Worm (Caenorhabditis elegans) whole organism, L4 larva: ENCODE measurements around the gene gob-1.

ENCODE experiments used
- ZK337.2 ChIP-seq: fragments of 200-800 bp; sonication (Bioruptor generic); IDR thresholded peaks from 2 replicates; pipeline ENCODE4 v1.3.6; 2022; ENCODE audit warnings: missing genetic modification reagents, missing genetic modification characterization, missing compliant biosample characterization
- ces-1 ChIP-seq: fragments of 150-350 bp; sonication (generic microtip); optimal IDR thresholded peaks from 4 replicates; lab custom pipeline; 2014; ENCODE audit warnings: missing biosample characterization, missing genetic modification reagents, missing genetic modification characterization
- fkh-10 ChIP-seq: fragments of 150-350 bp; optimal IDR thresholded peaks from 2 replicates; lab custom pipeline; 2014; ENCODE audit warnings: missing biosample characterization, missing genetic modification reagents, missing genetic modification characterization
- lsy-2 ChIP-seq, 2 experiments: fragments of 150-350 bp in 1 of 2; sonication (generic microtip) in 1 of 2; optimal IDR thresholded peaks; 2 replicates each; lab custom pipeline; 2014 to 2017; ENCODE audit warnings: missing biosample characterization in 2 of 2, missing genetic modification characterization in 2 of 2
- nhr-28 ChIP-seq: fragments of 150-350 bp; optimal IDR thresholded peaks from 2 replicates; lab custom pipeline; 2014; ENCODE audit warnings: missing biosample characterization, missing genetic modification characterization
- zag-1 ChIP-seq: fragments of 150-350 bp; optimal IDR thresholded peaks from 2 replicates; lab custom pipeline; 2014; ENCODE audit warnings: missing biosample characterization, missing genetic modification characterization

DNA sequence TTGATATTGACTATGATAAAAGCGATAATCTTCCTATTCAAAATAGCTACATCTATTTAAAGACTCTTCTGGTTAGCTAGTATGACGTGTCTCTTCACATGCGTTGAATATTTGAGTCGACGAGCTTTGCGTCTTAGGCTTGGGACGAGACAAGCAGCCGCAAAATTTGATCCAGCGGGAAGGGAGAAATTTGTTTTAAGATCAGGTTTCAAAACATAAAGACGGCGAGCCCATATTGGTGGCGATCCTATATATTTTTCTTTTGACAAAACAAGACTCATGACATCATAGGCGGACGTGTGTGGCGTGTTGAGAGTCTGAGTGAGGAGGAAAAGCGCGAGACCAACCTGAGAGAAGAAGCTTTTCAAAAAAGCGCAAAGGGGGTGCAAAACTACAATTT lies 52.1 kb downstream of the gob-1 start:
- TF ChIP-seq nhr-28 = no peak
- TF ChIP-seq ZK337.2 (GFP tag; lab: Robert Waterston, UW) = no peak
- no peak for TF ChIP-seq zag-1 (tag; lab: Kevin White, UChicago)
- no peak for TF ChIP-seq fkh-10 (GFP tag; lab: Kevin White, UChicago)
- no peak for TF ChIP-seq ces-1
- TF ChIP-seq lsy-2 (tag; optimal IDR thresholded peaks at IDR 0.05; lab: Kevin White, UChicago) = no peak
